Fruit fly (Drosophila melanogaster) whole organism, pupa: ENCODE data around the gene by.

Source experiments
- CG10348 ChIP-seq: fragments of 200-800 bp; sonication (Bioruptor generic); IDR thresholded peaks from 2 replicates; pipeline ENCODE4 v1.3.6; 2022; ENCODE audit warnings: missing biosample characterization, missing genetic modification characterization
- CG12605 ChIP-seq: fragments of 200-800 bp; sonication (Bioruptor generic); IDR thresholded peaks from 2 replicates; pipeline ENCODE4 v1.3.6; 2022; ENCODE audit warnings: missing biosample characterization, missing genetic modification characterization
- CG13204 ChIP-seq: fragments of 200-800 bp; sonication (Bioruptor generic); optimal IDR thresholded peaks from 2 replicates; lab custom pipeline; 2018; ENCODE audit warnings: missing biosample characterization, mild to moderate bottlenecking, missing genetic modification characterization, moderate library complexity
- CG14655 ChIP-seq: fragments of 200-800 bp; sonication (Bioruptor generic); optimal IDR thresholded peaks from 3 replicates; lab custom pipeline; 2017; ENCODE audit warnings: mild to moderate bottlenecking, missing biosample characterization, missing genetic modification reagents, missing genetic modification characterization
- CG15710 ChIP-seq: fragments of 200-800 bp; sonication (Bioruptor generic); optimal IDR thresholded peaks from 2 replicates; lab custom pipeline; 2018; ENCODE audit warnings: missing biosample characterization, mild to moderate bottlenecking, missing genetic modification characterization, moderate library complexity
- CG17806 ChIP-seq: fragments of 200-800 bp; sonication (Bioruptor generic); optimal IDR thresholded peaks from 2 replicates; lab custom pipeline; 2018; ENCODE audit warnings: missing biosample characterization, mild to moderate bottlenecking, missing genetic modification characterization, moderate library complexity
- CG32121 ChIP-seq: fragments of 200-800 bp; sonication (Bioruptor generic); IDR thresholded peaks from 2 replicates; pipeline ENCODE4 v1.3.6; 2022; ENCODE audit warnings: missing biosample characterization, missing genetic modification characterization
- CG34367 ChIP-seq: fragments of 200-800 bp; sonication (Bioruptor generic); optimal IDR thresholded peaks from 2 replicates; lab custom pipeline; 2018; ENCODE audit warnings: missing biosample characterization, mild to moderate bottlenecking, missing genetic modification characterization
- CG4496 ChIP-seq: fragments of 200-800 bp; sonication (Bioruptor generic); IDR thresholded peaks from 3 replicates; pipeline ENCODE4 v1.3.6; 2022; ENCODE audit warnings: missing biosample characterization, missing genetic modification characterization
- CG8159 ChIP-seq: fragments of 200-800 bp; sonication (Bioruptor generic); optimal IDR thresholded peaks from 3 replicates; lab custom pipeline; 2018; ENCODE audit warnings: missing biosample characterization, mild to moderate bottlenecking, missing genetic modification characterization, moderate library complexity
- CG8301 ChIP-seq: fragments of 200-800 bp; sonication (Bioruptor generic); optimal IDR thresholded peaks from 2 replicates; lab custom pipeline; 2018; ENCODE audit warnings: missing biosample characterization, mild to moderate bottlenecking, missing genetic modification characterization
- CG9948 ChIP-seq: fragments of 200-800 bp; sonication (Bioruptor generic); optimal IDR thresholded peaks from 2 replicates; lab custom pipeline; 2018; ENCODE audit warnings: missing biosample characterization, mild to moderate bottlenecking, missing genetic modification characterization, moderate library complexity
- D1 ChIP-seq: fragments of 200-800 bp; sonication (Bioruptor generic); optimal IDR thresholded peaks from 2 replicates; lab custom pipeline; 2018; ENCODE audit warnings: missing biosample characterization, mild to moderate bottlenecking, missing genetic modification characterization, moderate library complexity
- EcR ChIP-seq: fragments of 200-800 bp; sonication (Bioruptor generic); optimal IDR thresholded peaks from 3 replicates; lab custom pipeline; 2019; ENCODE audit warnings: missing biosample characterization, missing genetic modification characterization, mild to moderate bottlenecking, moderate library complexity, missing genetic modification reagents
- Ets98B ChIP-seq: fragments of 200-800 bp; sonication (Bioruptor generic); IDR thresholded peaks from 2 replicates; pipeline ENCODE4 v1.3.6; 2022; ENCODE audit warnings: missing biosample characterization, missing genetic modification characterization
- Pif1A ChIP-seq: fragments of 200-800 bp; sonication (Bioruptor generic); optimal IDR thresholded peaks from 3 replicates; lab custom pipeline; 2016; ENCODE audit warnings: missing biosample characterization, missing genetic modification characterization
- Pif1B ChIP-seq: fragments of 200-800 bp; sonication (Bioruptor generic); optimal IDR thresholded peaks from 3 replicates; lab custom pipeline; 2016; ENCODE audit warnings: missing biosample characterization, missing genetic modification characterization
- Snoo ChIP-seq: fragments of 200-800 bp; sonication (Bioruptor generic); optimal IDR thresholded peaks from 3 replicates; lab custom pipeline; 2017; ENCODE audit warnings: missing biosample characterization, mild to moderate bottlenecking, missing genetic modification characterization, inconsistent platforms
- fd96Ca ChIP-seq: fragments of 200-800 bp; sonication (Bioruptor generic); IDR thresholded peaks from 3 replicates; pipeline ENCODE4 v1.3.6; 2022; ENCODE audit warnings: missing biosample characterization, missing genetic modification characterization
- gl ChIP-seq: fragments of 200-800 bp; sonication (Bioruptor generic); optimal IDR thresholded peaks from 2 replicates; lab custom pipeline; 2018; ENCODE audit warnings: missing biosample characterization, mild to moderate bottlenecking, missing genetic modification characterization
- rn ChIP-seq: fragments of 200-800 bp; sonication (Bioruptor generic); IDR thresholded peaks from 2 replicates; pipeline ENCODE4 v1.3.6; 2022; ENCODE audit warnings: missing biosample characterization, missing genetic modification characterization

Gene by

DNA sequence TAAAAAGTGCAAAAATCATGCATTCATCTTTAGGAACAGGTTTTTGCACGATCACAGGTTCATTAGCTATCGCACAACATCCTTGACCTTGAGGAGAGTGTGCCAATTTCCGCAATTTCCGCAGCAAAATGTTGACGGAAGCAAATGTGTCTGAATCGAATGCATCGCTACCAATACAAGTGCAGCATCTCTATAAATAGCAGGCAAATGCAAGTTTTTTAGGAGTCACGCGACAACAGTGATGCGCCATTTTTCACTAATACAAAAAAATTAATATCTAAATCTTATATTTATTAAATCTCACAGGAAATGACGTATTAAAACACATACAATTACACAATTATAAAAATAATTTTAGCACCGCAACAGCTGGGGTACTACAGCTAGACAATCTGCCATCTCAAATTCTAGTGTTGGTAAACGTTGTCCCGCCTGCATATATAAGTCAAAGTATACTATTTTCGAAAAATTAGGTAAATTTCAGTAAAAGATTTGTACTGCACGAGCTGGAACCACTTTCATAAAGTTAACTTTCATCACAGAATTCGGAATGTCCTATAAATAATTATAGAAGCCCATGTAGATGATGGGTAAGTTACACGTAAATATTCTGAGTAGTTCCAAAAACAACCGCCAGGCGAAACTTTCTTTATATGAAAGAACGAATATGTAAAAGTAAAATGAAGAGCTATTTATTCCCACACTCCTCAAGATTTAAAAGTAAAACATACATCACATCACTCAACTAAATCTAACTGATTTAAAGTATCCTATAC lies 41.2 kb upstream of the by start, which contains the start of gene CG9399:
Gene CG9399 (minus strand): TSS at position 400 of the 776 bp plus-strand sequence.
- TF ChIP-seq CG32121 (GFP tag; lab: Robert Waterston, UW) (peak; percentile 98), CG14655 (GFP tag; lab: Kevin White, UChicago) (peak; percentile 98), Snoo (tag; lab: Kevin White, UChicago) (peak; percentile 96), EcR (GFP tag; lab: Kevin White, UChicago) (peak; percentile 67), CG10348 (GFP tag; lab: Robert Waterston, UW) (peak; percentile 92), fd96Ca (GFP tag; lab: Robert Waterston, UW) (peak; percentile 98), CG9948 (peak; percentile 96), Ets98B (GFP tag; lab: Robert Waterston, UW) (peak; percentile 99), gl (tag; lab: Kevin White, UChicago) (peak; percentile 90), CG15710 (peak; percentile 97), Pif1B (GFP tag; lab: Kevin White, UChicago) (peak; percentile 96), CG8159 (tag; lab: Kevin White, UChicago) (peak; percentile 95), D1 (tag; lab: Kevin White, UChicago) (peak; percentile 76), CG34367 (tag; lab: Kevin White, UChicago) (peak; percentile 95), Pif1A (GFP tag; lab: Kevin White, UChicago) (peak; percentile 96), CG13204 (GFP tag; lab: Kevin White, UChicago) (peak; percentile 82), CG4496 (GFP tag; lab: Robert Waterston, UW) (peak; percentile 99), CG17806 (peak; percentile 97), CG12605 (GFP tag; lab: Robert Waterston, UW) (peak; percentile 97), rn (GFP tag; lab: Robert Waterston, UW) (peak; percentile 97), CG8301 (tag; lab: Kevin White, UChicago) (peak; percentile 99)

- TF ChIP-seq CG9948 (no peak), CG34367 (tag; lab: Kevin White, UChicago) (no peak), CG12605 (GFP tag; lab: Robert Waterston, UW) (no peak; the same call in 1 of the 2 replicates), CG17806 (no peak), CG8301 (tag; lab: Kevin White, UChicago) (no peak), fd96Ca (GFP tag; lab: Robert Waterston, UW) (no peak), CG13204 (GFP tag; lab: Kevin White, UChicago) (no peak), D1 (tag; lab: Kevin White, UChicago) (no peak), rn (GFP tag; lab: Robert Waterston, UW) (no peak), EcR (GFP tag; lab: Kevin White, UChicago) (no peak), gl (tag; lab: Kevin White, UChicago) (no peak), Snoo (tag; lab: Kevin White, UChicago) (no peak)
These were observed 40.4 kb upstream of the by start for dm6 chr3R:9572929-9573811.

DNA sequence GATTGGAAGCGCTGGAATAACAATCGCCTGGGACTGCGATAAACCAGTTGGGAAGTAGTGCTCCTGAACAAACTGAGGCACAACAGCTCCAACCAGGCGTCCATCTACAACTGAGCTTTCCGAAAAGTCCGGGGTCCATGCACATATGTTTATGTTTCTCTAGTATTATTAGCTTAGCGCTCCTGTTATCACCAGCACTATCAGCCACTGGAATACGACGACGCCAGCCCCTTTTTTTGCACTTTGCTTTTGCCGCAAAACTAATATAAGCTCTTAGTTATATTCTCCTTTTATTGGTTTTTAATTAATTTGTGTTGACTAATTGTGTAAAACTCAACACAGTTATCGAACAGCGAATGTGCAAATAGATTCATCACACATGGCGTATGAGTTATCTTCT lies 38.7 kb upstream of the by start, which contains the start of gene CG9396:
Gene CG9396 (minus strand): TSS at position 101 of the 400 bp plus-strand sequence.
- TF ChIP-seq CG8159 (tag; lab: Kevin White, UChicago) = no peak
- no peak for TF ChIP-seq CG8301 (tag; lab: Kevin White, UChicago)
- no peak for TF ChIP-seq fd96Ca (GFP tag; lab: Robert Waterston, UW)
- no peak for TF ChIP-seq Pif1B (GFP tag; lab: Kevin White, UChicago)
- no peak for TF ChIP-seq CG13204 (GFP tag; lab: Kevin White, UChicago)
- no peak for TF ChIP-seq rn (GFP tag; lab: Robert Waterston, UW)
- no peak for TF ChIP-seq CG34367 (tag; lab: Kevin White, UChicago)

DNA sequence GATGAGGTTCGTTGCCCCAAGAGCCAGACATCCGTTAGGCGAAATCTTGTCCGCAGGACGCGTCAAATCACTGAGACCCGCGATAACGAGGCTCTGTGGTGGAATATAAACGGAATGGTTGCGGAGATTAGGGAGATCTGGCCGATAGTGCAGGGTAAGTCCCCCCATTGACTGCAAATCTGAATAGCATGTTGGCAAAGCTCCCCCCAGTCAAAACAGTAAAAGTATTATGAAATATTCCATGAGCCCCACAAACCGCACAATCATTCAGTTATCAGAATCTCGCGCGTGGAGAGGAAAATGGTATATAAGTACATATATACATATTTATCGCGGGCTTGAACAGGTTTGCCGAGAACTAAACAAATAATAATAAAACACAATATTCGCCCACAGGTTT lies 37.8 kb upstream of the by start:
- TF ChIP-seq EcR (GFP tag; lab: Kevin White, UChicago) (peak; percentile 30), fd96Ca (GFP tag; lab: Robert Waterston, UW) (no peak)

DNA sequence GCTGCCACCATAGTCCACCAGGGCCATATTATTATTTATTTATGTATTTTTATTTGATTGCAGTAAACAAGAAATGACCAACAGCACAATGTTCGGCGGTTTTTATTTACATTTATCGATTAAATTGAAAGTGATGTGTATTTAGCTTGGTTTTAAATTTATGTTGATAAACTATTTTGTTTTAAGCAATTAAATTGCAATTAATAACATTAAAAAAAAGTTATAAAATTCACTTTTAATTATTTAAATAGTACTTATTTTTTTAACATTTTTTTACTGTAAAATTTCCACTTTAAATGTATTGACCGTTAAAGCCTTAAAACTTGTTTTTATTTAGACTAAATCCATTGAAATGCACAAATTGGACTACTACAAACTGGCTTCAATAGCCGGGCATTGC lies 37.3 kb upstream of the by start, which contains the start of gene CG16790:
Gene CG16790 (minus strand): TSS at position 101 of the 400 bp plus-strand sequence.
- TF ChIP-seq CG12605 (GFP tag; lab: Robert Waterston, UW) (no peak), CG15710 (no peak), CG17806 (no peak), Pif1B (GFP tag; lab: Kevin White, UChicago) (no peak)

DNA sequence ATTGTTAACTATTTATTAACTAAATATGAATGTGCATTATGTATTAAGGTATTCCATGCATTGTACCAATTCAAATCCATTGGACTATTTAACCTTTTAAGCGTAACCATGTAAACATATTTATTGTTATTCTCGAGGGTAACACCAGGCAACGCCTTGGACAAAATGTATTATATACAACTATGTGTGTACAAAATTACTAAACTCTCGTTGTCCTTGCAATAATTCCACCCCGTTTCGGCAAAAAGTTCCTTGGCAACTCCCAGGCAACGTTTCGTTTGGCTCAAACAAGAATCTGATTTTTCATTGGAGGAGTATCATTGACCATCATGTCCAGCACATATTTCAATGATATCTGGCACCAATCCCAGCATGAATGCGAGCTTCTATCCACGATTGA lies 33.1 kb upstream of the by start, which contains the start of gene CG16789:
Gene CG16789 (plus strand): TSS at position 301 of the 400 bp plus-strand sequence.
- TF ChIP-seq EcR (GFP tag; lab: Kevin White, UChicago) (no peak), CG10348 (GFP tag; lab: Robert Waterston, UW) (no peak), Pif1B (GFP tag; lab: Kevin White, UChicago) (no peak), CG8301 (tag; lab: Kevin White, UChicago) (no peak), CG12605 (GFP tag; lab: Robert Waterston, UW) (no peak), Pif1A (GFP tag; lab: Kevin White, UChicago) (no peak), CG15710 (no peak), CG4496 (GFP tag; lab: Robert Waterston, UW) (no peak), Snoo (tag; lab: Kevin White, UChicago) (no peak), fd96Ca (GFP tag; lab: Robert Waterston, UW) (no peak), Ets98B (GFP tag; lab: Robert Waterston, UW) (no peak), gl (tag; lab: Kevin White, UChicago) (no peak), CG32121 (GFP tag; lab: Robert Waterston, UW) (no peak), CG14655 (GFP tag; lab: Kevin White, UChicago) (no peak)
- TF ChIP-seq, all 21 proteins: peak for 0
